Fruit fly (Drosophila melanogaster) whole organism, embryonic: ENCODE measurements around the gene VGlut.

Experiments used
- CG1024 ChIP-seq: fragments of 200-800 bp; sonication (Bioruptor generic); IDR thresholded peaks from 2 replicates; pipeline ENCODE4 v1.3.6; 2022; ENCODE audit warnings: missing biosample characterization, missing genetic modification characterization
- CG10274 ChIP-seq: fragments of 200-800 bp; sonication (Bioruptor generic); optimal IDR thresholded peaks from 3 replicates; lab custom pipeline; 2017; ENCODE audit warnings: missing biosample characterization, mild to moderate bottlenecking, missing genetic modification characterization
- CG10366 ChIP-seq: fragments of 200-800 bp; sonication (Bioruptor generic); IDR thresholded peaks from 2 replicates; pipeline ENCODE4 v1.3.6; 2022; ENCODE audit warnings: missing biosample characterization, missing genetic modification characterization
- CG10462 ChIP-seq: fragments of 200-800 bp; sonication (Bioruptor generic); optimal IDR thresholded peaks from 2 replicates; lab custom pipeline; 2016; ENCODE audit warnings: missing biosample characterization, missing genetic modification characterization
- CG11085 ChIP-seq: fragments of 200-800 bp; sonication (Bioruptor generic); IDR thresholded peaks from 2 replicates; pipeline ENCODE4 v1.3.6; 2022; ENCODE audit warnings: missing biosample characterization, missing genetic modification characterization
- CG12299 ChIP-seq: fragments of 200-800 bp; sonication (Bioruptor generic); optimal IDR thresholded peaks from 2 replicates; lab custom pipeline; 2018; ENCODE audit warnings: missing biosample characterization, mild to moderate bottlenecking, missing genetic modification characterization
- CG12659 ChIP-seq: fragments of 200-800 bp; sonication (Bioruptor generic); optimal IDR thresholded peaks from 3 replicates; lab custom pipeline; 2017; ENCODE audit warnings: mild to moderate bottlenecking, missing biosample characterization, missing genetic modification reagents, missing genetic modification characterization
- CG17912 ChIP-seq: fragments of 200-800 bp; sonication (Bioruptor generic); optimal IDR thresholded peaks from 2 replicates; lab custom pipeline; 2018; ENCODE audit warnings: missing biosample characterization, mild to moderate bottlenecking, missing genetic modification characterization
- CG1832 ChIP-seq: fragments of 200-800 bp; sonication (Bioruptor generic); optimal IDR thresholded peaks from 2 replicates; lab custom pipeline; 2017; ENCODE audit warnings: missing biosample characterization, mild to moderate bottlenecking, missing genetic modification characterization, inconsistent platforms
- CG18619 ChIP-seq: fragments of 200-800 bp; sonication (Bioruptor generic); optimal IDR thresholded peaks from 3 replicates; lab custom pipeline; 2017; ENCODE audit warnings: missing biosample characterization, mild to moderate bottlenecking, missing genetic modification characterization
- CG2199 ChIP-seq: fragments of 200-800 bp; sonication (Bioruptor generic); IDR thresholded peaks from 3 replicates; pipeline ENCODE4 v1.3.6; 2022; ENCODE audit warnings: missing biosample characterization, missing genetic modification characterization
- CG34376 ChIP-seq: fragments of 200-800 bp; sonication (Bioruptor generic); optimal IDR thresholded peaks from 2 replicates; lab custom pipeline; 2018; ENCODE audit warnings: missing biosample characterization, mild to moderate bottlenecking, missing genetic modification characterization
- CG4617 ChIP-seq: fragments of 200-800 bp; sonication (Bioruptor generic); optimal IDR thresholded peaks from 3 replicates; lab custom pipeline; 2016; ENCODE audit warnings: missing biosample characterization, missing genetic modification characterization, borderline replicate concordance
- CG4707 ChIP-seq: fragments of 200-800 bp; sonication (Bioruptor generic); optimal IDR thresholded peaks from 2 replicates; lab custom pipeline; 2018; ENCODE audit warnings: missing biosample characterization, mild to moderate bottlenecking, missing genetic modification characterization, moderate library complexity
- CG6175 ChIP-seq: fragments of 200-800 bp; sonication (Bioruptor generic); IDR thresholded peaks from 3 replicates; pipeline ENCODE4 v1.3.6; 2022; ENCODE audit warnings: missing biosample characterization, missing genetic modification characterization
- CG7556 ChIP-seq: fragments of 200-800 bp; sonication (Bioruptor generic); optimal IDR thresholded peaks from 2 replicates; lab custom pipeline; 2017; ENCODE audit warnings: missing biosample characterization, mild to moderate bottlenecking, missing genetic modification characterization
- CG7987 ChIP-seq: fragments of 200-800 bp; sonication (Bioruptor generic); optimal IDR thresholded peaks from 2 replicates; lab custom pipeline; 2018; ENCODE audit warnings: missing biosample characterization, mild to moderate bottlenecking, missing genetic modification characterization, moderate library complexity
- Dll ChIP-seq: fragments of 200-800 bp; sonication (Bioruptor generic); IDR thresholded peaks from 4 replicates; pipeline ENCODE4 v1.3.6; 2022; ENCODE audit warnings: missing biosample characterization, missing genetic modification characterization; ENCODE audit not compliant: partially characterized antibody
- Doc3 ChIP-seq: fragments of 200-800 bp; sonication (Bioruptor generic); IDR thresholded peaks from 3 replicates; pipeline ENCODE4 v1.3.6; 2022; ENCODE audit warnings: missing biosample characterization, missing genetic modification characterization; ENCODE audit not compliant: partially characterized antibody
- Elba2 ChIP-seq: fragments of 200-800 bp; sonication (Bioruptor generic); optimal IDR thresholded peaks from 3 replicates; lab custom pipeline; 2016; ENCODE audit warnings: missing biosample characterization, missing genetic modification characterization
- H15 ChIP-seq: fragments of 200-800 bp; sonication (Bioruptor generic); IDR thresholded peaks from 3 replicates; pipeline ENCODE4 v1.3.6; 2022; ENCODE audit warnings: missing biosample characterization, missing genetic modification characterization
- Hr78 ChIP-seq, 2 experiments: fragments of 200-800 bp in 1 of 2; fragments of >200 bp in 1 of 2; sonication (Bioruptor generic) in 1 of 2; optimal IDR thresholded peaks; 2 replicates each; lab custom pipeline; 2017 to 2019; ENCODE audit warnings: missing biosample characterization in 2 of 2, missing genetic modification characterization in 2 of 2, mild to moderate bottlenecking in 1 of 2, moderate library complexity in 1 of 2
- Jarid2 ChIP-seq: fragments of 200-800 bp; sonication (Bioruptor generic); optimal IDR thresholded peaks from 3 replicates; lab custom pipeline; 2017; ENCODE audit warnings: mild to moderate bottlenecking, missing biosample characterization, missing genetic modification reagents, missing genetic modification characterization
- Oli ChIP-seq: fragments of 200-800 bp; sonication (Bioruptor generic); optimal IDR thresholded peaks from 2 replicates; lab custom pipeline; 2018; ENCODE audit warnings: missing biosample characterization, mild to moderate bottlenecking, missing genetic modification characterization, moderate library complexity
- PHDP ChIP-seq: fragments of 200-800 bp; sonication (Bioruptor generic); optimal IDR thresholded peaks from 3 replicates; lab custom pipeline; 2018; ENCODE audit warnings: missing biosample characterization, mild to moderate bottlenecking, missing genetic modification characterization, moderate library complexity
- Sry-δ ChIP-seq: fragments of 200-800 bp; sonication (Bioruptor generic); optimal IDR thresholded peaks from 2 replicates; lab custom pipeline; 2016; ENCODE audit warnings: missing biosample characterization, missing genetic modification characterization
- Xbp1 ChIP-seq: fragments of 200-800 bp; sonication (Bioruptor generic); optimal IDR thresholded peaks from 3 replicates; lab custom pipeline; 2016; ENCODE audit warnings: missing biosample characterization, mild to moderate bottlenecking, missing genetic modification characterization
- YL-1 ChIP-seq: fragments of 200-800 bp; sonication (Bioruptor generic); optimal IDR thresholded peaks from 3 replicates; lab custom pipeline; 2017; ENCODE audit warnings: missing biosample characterization, mild to moderate bottlenecking, missing genetic modification characterization
- ac ChIP-seq: fragments of 200-800 bp; sonication (Bioruptor generic); optimal IDR thresholded peaks from 3 replicates; lab custom pipeline; 2017; ENCODE audit warnings: missing biosample characterization, mild to moderate bottlenecking, missing genetic modification characterization
- ash1 ChIP-seq: fragments of 200-800 bp; sonication (Bioruptor generic); optimal IDR thresholded peaks from 2 replicates; lab custom pipeline; 2018; ENCODE audit warnings: missing biosample characterization, mild to moderate bottlenecking, missing genetic modification characterization
- az2 ChIP-seq: fragments of 200-800 bp; sonication (Bioruptor generic); optimal IDR thresholded peaks from 3 replicates; lab custom pipeline; 2016; ENCODE audit warnings: missing biosample characterization, missing genetic modification characterization
- caup ChIP-seq: fragments of 200-800 bp; sonication (Bioruptor generic); optimal IDR thresholded peaks from 3 replicates; lab custom pipeline; 2017; ENCODE audit warnings: missing biosample characterization, mild to moderate bottlenecking, missing genetic modification characterization, moderate library complexity; ENCODE audit not compliant: severe bottlenecking
- dmrt99B ChIP-seq: fragments of 200-800 bp; sonication (Bioruptor generic); optimal IDR thresholded peaks from 2 replicates; lab custom pipeline; 2018; ENCODE audit warnings: missing biosample characterization, mild to moderate bottlenecking, missing genetic modification characterization, moderate library complexity
- emc ChIP-seq: fragments of 200-800 bp; sonication (Bioruptor generic); optimal IDR thresholded peaks from 2 replicates; lab custom pipeline; 2016; ENCODE audit warnings: missing biosample characterization, missing genetic modification characterization
- esg ChIP-seq: fragments of 200-800 bp; sonication (Bioruptor generic); conservative IDR thresholded peaks from 2 replicates; pipeline ENCODE4 v1.3.6; 2022; ENCODE audit warnings: missing biosample characterization, missing genetic modification characterization
- eve ChIP-seq, 2 experiments: fragments of >200 bp; optimal IDR thresholded peaks; 2 replicates each; lab custom pipeline; 2017; ENCODE audit warnings: missing biosample characterization in 2 of 2, missing genetic modification characterization in 2 of 2
- fd102C ChIP-seq: fragments of 200-800 bp; sonication (Bioruptor generic); optimal IDR thresholded peaks from 2 replicates; lab custom pipeline; 2018; ENCODE audit warnings: missing biosample characterization, mild to moderate bottlenecking, missing genetic modification characterization, moderate library complexity
- h ChIP-seq: fragments of >200 bp; optimal IDR thresholded peaks from 2 replicates; lab custom pipeline; 2017
- kay ChIP-seq: fragments of 200-800 bp; sonication (Bioruptor generic); optimal IDR thresholded peaks from 2 replicates; lab custom pipeline; 2016; ENCODE audit warnings: missing biosample characterization, missing genetic modification characterization
- ken ChIP-seq: fragments of 200-800 bp; sonication (Bioruptor generic); IDR thresholded peaks from 3 replicates; pipeline ENCODE4 v1.3.6; 2022; ENCODE audit warnings: missing biosample characterization, missing genetic modification characterization
- lov ChIP-seq, 2 experiments: fragments of 200-800 bp in 1 of 2; fragments of >200 bp in 1 of 2; sonication (Bioruptor generic) in 1 of 2; IDR thresholded peaks in 1 of 2; optimal IDR thresholded peaks in 1 of 2; 2 replicates in 1 of 2; 3 replicates in 1 of 2; pipeline versions ENCODE4 v1.3.6 to Lab custom; 2017 to 2022; ENCODE audit warnings: missing biosample characterization in 1 of 2, missing genetic modification characterization in 1 of 2
- nmo ChIP-seq: fragments of 200-800 bp; sonication (Bioruptor generic); optimal IDR thresholded peaks from 2 replicates; lab custom pipeline; 2018; ENCODE audit warnings: missing biosample characterization, mild to moderate bottlenecking, missing genetic modification characterization, moderate library complexity
- pita ChIP-seq: fragments of 200-800 bp; sonication (Bioruptor generic); optimal IDR thresholded peaks from 2 replicates; lab custom pipeline; 2017; ENCODE audit warnings: missing biosample characterization, mild to moderate bottlenecking, missing genetic modification characterization
- prd ChIP-seq, 3 experiments: fragments of >200 bp in 2 of 3; fragments of 200-800 bp in 1 of 3; sonication (Bioruptor generic) in 1 of 3; optimal IDR thresholded peaks in 2 of 3; IDR thresholded peaks in 1 of 3; 2 replicates in 2 of 3; 3 replicates in 1 of 3; pipeline versions ENCODE4 v1.3.6 to Lab custom; 2017 to 2022; ENCODE audit warnings: missing biosample characterization in 1 of 3, missing genetic modification characterization in 1 of 3
- run ChIP-seq: fragments of 200-800 bp; sonication (Bioruptor generic); optimal IDR thresholded peaks from 3 replicates; lab custom pipeline; 2018; ENCODE audit warnings: missing biosample characterization, mild to moderate bottlenecking, missing genetic modification characterization
- tna ChIP-seq: fragments of 200-800 bp; sonication (Bioruptor generic); IDR thresholded peaks from 2 replicates; pipeline ENCODE4 v1.3.6; 2022; ENCODE audit warnings: missing biosample characterization, missing genetic modification characterization; ENCODE audit not compliant: partially characterized antibody
- trem ChIP-seq: fragments of 200-800 bp; optimal IDR thresholded peaks from 3 replicates; lab custom pipeline; 2019; ENCODE audit warnings: missing biosample characterization, mild to moderate bottlenecking, missing genetic modification characterization, moderate library complexity
- tx ChIP-seq: fragments of 200-800 bp; sonication (Bioruptor generic); optimal IDR thresholded peaks from 2 replicates; lab custom pipeline; 2016; ENCODE audit warnings: missing biosample characterization, missing genetic modification characterization

The VGlut gene

DNA sequence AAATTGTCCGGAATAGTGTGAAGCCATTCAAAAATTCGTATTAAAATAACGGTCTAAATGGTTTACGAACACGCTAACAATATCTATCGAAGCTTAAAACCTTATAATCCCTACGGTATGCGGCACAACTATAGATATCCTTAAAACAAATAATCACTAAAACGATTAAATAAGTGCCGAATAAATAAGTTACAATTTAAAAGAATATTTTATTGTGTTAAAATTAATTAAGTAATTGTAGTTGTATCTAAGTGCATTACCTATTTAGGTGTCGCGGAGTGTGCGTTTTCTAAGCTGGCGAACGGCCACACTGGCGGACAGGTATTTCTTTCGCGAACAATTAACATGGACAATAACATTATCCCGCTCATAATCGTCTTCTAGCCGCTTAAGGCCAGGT, 19.3 kb upstream of the VGlut start, which contains the start of gene Eogt (continued):
- peak; percentile 96 for TF ChIP-seq CG2199
- TF ChIP-seq tx (GFP tag; lab: Kevin White, UChicago): peak; percentile 37
- peak; percentile 90 for TF ChIP-seq trem (tag; lab: Kevin White, UChicago)
- no peak for TF ChIP-seq tna
- TF ChIP-seq CG11085: peak; percentile 92
- peak; percentile 95 for TF ChIP-seq CG12659 (GFP tag; lab: Kevin White, UChicago)
- peak; percentile 47 for TF ChIP-seq Jarid2
- peak; percentile 83 for TF ChIP-seq caup
- no peak for TF ChIP-seq prd (optimal IDR thresholded peaks at IDR 0.05; lab: Kevin White, UChicago)
- peak; percentile 99 for TF ChIP-seq prd (GFP tag; IDR thresholded peaks at IDR 0.05; lab: Robert Waterston, UW)
- peak; percentile 84 for TF ChIP-seq kay
- TF ChIP-seq h (lab: Kevin White, UChicago): no peak
- TF ChIP-seq esg (GFP tag; lab: Robert Waterston, UW): peak; percentile 96
- TF ChIP-seq CG10274 (GFP tag; lab: Kevin White, UChicago): peak; percentile 53
- peak; percentile 55 for TF ChIP-seq CG17912
- TF ChIP-seq run: peak; percentile 74
- peak; percentile 95 for TF ChIP-seq H15 (GFP tag; lab: Robert Waterston, UW)
- TF ChIP-seq CG1832 (GFP tag; lab: Kevin White, UChicago): no peak
- no peak for TF ChIP-seq Dll (GFP tag; lab: Robert Waterston, UW)
- TF ChIP-seq CG10366 (GFP tag; lab: Robert Waterston, UW): peak; percentile 97
- no peak for TF ChIP-seq Hr78 (GFP tag; optimal IDR thresholded peaks at IDR 0.05; lab: Kevin White, UChicago)
- TF ChIP-seq CG1024: peak; percentile 94
- TF ChIP-seq CG4707 (GFP tag; lab: Kevin White, UChicago): peak; percentile 74
- TF ChIP-seq CG34376 (GFP tag; lab: Kevin White, UChicago): peak; percentile 56
- peak; percentile 90 for TF ChIP-seq CG6175 (GFP tag; lab: Robert Waterston, UW)
- no peak for TF ChIP-seq Doc3 (GFP tag; lab: Robert Waterston, UW)
- peak; percentile 90 for TF ChIP-seq CG10462 (GFP tag; lab: Kevin White, UChicago)
- peak; percentile 71 for TF ChIP-seq ac (GFP tag; lab: Kevin White, UChicago)
- TF ChIP-seq Elba2 (GFP tag; lab: Kevin White, UChicago): peak; percentile 68
- peak; percentile 89 for TF ChIP-seq CG7556 (GFP tag; lab: Kevin White, UChicago)
- TF ChIP-seq nmo: peak; percentile 97
- no peak for TF ChIP-seq ash1 (GFP tag; lab: Kevin White, UChicago)
- TF ChIP-seq CG7987 (GFP tag; lab: Kevin White, UChicago): peak; percentile 50
- TF ChIP-seq Xbp1 (GFP tag; lab: Kevin White, UChicago): peak; percentile 94
- TF ChIP-seq CG18619 (GFP tag; lab: Kevin White, UChicago): peak; percentile 88
- peak; percentile 93 for TF ChIP-seq Oli
- peak; percentile 76 for TF ChIP-seq YL-1 (GFP tag; lab: Kevin White, UChicago)
- TF ChIP-seq ken (GFP tag; lab: Robert Waterston, UW): peak; percentile 98
- no peak for TF ChIP-seq eve (GFP tag; optimal IDR thresholded peaks at IDR 0.05; lab: Kevin White, UChicago)
- TF ChIP-seq PHDP (tag; lab: Kevin White, UChicago): peak; percentile 95
- peak; percentile 90 for TF ChIP-seq dmrt99B (tag; lab: Kevin White, UChicago)
- peak; percentile 88 for TF ChIP-seq CG12299 (tag; lab: Kevin White, UChicago)
- peak; percentile 69 for TF ChIP-seq fd102C (GFP tag; lab: Kevin White, UChicago)
- peak; percentile 64 for TF ChIP-seq pita (GFP tag; lab: Kevin White, UChicago)
- TF ChIP-seq az2 (GFP tag; lab: Kevin White, UChicago): peak; percentile 94
- TF ChIP-seq lov (optimal IDR thresholded peaks at IDR 0.05; lab: Kevin White, UChicago): no peak
- TF ChIP-seq lov (GFP tag; IDR thresholded peaks at IDR 0.05; lab: Robert Waterston, UW): peak; percentile 96
- TF ChIP-seq CG4617: peak; percentile 92
- TF ChIP-seq Sry-δ (GFP tag; lab: Kevin White, UChicago): peak; percentile 29
- peak; percentile 32 for TF ChIP-seq emc
